Worm (Caenorhabditis elegans): ENCODE results near the gene K02D3.2.

The K02D3.2 gene

DNA sequence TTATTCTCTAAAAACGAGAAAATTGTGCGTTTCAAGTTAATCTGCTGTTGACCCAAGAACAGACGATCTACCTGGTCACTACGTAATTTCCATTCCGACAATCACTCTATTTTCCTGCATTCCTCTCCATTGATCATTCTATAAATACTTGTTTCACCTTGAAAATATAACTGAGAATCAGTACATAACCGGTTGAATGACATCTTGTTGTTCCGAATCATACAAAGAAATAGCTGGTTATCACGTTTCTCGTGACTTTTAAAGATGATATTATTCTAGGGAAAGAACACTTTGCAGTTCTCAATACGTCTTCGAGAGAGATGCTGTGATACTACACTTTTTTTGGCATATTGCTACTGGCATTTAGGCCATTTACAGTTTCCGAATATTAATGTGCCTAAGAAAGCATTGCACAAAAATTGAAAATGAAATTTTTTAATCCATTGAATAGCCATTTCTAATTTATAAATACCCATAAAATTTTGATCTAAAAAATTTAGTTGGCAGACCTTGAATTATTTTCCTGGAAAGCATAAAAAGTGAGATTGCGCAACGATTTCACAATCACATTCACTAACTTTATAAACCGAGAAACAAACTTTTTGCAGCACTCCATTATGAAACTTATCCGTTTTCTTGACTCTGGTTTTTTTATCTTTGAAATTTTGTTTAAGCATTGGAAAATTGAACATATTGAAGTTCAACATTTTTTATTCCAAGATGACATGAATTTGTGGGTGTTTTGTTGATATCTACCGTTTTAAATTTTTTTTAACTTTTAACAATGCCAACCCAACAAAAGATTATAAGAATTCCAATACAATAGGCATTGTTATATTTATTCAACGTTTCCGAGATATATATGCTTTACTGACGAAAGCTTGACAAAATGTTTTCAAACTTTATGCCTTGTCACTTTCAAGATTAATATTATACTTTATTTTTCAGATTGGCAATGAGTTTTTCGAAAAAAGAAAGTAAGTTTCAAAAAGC, 47.9 kb downstream of the K02D3.2 start, which contains the start of gene C04A11.5:
Gene C04A11.5, plus strand, starts transcription at position 943 of the 993 bp plus-strand sequence.
- no peak for TF ChIP-seq tbx-11 (GFP tag; IDR thresholded peaks at IDR 0.05)
- no peak for TF ChIP-seq F13C5.2 (tag; optimal IDR thresholded peaks at IDR 0.05)
- TF ChIP-seq flt-1 (GFP tag; IDR thresholded peaks at IDR 0.05), result no peak
- no peak for TF ChIP-seq ceh-36 (tag; optimal IDR thresholded peaks at IDR 0.05)
- TF ChIP-seq hmg-4 (GFP tag; optimal IDR thresholded peaks at IDR 0.05), result no peak
- no peak for TF ChIP-seq hnd-1 (tag; optimal IDR thresholded peaks at IDR 0.05)
- TF ChIP-seq sea-1 (GFP tag; conservative IDR thresholded peaks at IDR 0.05), result no peak
- TF ChIP-seq ceh-13 (GFP tag; optimal IDR thresholded peaks at IDR 0.05), result no peak
- no peak for TF ChIP-seq B0310.2 (tag; optimal IDR thresholded peaks at IDR 0.05)
- no peak for TF ChIP-seq tbx-37 (GFP tag; conservative IDR thresholded peaks at IDR 0.05)
- TF ChIP-seq aly-1 (tag; optimal IDR thresholded peaks at IDR 0.05), result no peak
- TF ChIP-seq ama-1 (optimal IDR thresholded peaks at IDR 0.05), result no peak
- no peak for TF ChIP-seq pes-1 (GFP tag; IDR thresholded peaks at IDR 0.05)
- no peak for TF ChIP-seq ets-7 (tag; optimal IDR thresholded peaks at IDR 0.05)
- no peak for TF ChIP-seq scrt-1 (GFP tag; IDR thresholded peaks at IDR 0.05)
- no peak for TF ChIP-seq tra-4 (tag; optimal IDR thresholded peaks at IDR 0.05)
- TF ChIP-seq hmbx-1 (tag; optimal IDR thresholded peaks at IDR 0.05), result no peak

DNA sequence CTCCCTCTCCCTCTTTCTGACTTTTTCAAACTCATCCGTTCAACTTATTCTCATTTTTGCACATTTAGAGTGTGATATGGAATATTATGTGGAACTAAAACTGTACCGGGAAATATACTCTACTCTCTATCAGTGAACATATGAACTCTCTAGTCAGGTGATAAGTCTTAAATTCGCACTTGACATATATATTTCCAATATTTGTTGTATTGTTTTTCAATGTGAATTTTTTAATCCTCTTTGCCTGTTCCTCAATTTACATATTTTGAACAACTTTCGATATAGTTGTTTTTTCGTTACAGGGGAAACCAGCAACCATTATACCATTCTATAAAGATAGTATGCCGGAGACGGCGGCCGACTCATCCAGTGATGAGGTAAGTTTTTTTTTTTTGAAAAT, 51.6 kb downstream of the K02D3.2 start, which contains the start of gene C04A11.1:
Gene C04A11.1, plus strand, starts transcription at position 301 of the 400 bp plus-strand sequence.
- TF ChIP-seq hmbx-1 (tag; optimal IDR thresholded peaks at IDR 0.05) (no peak), flt-1 (GFP tag; IDR thresholded peaks at IDR 0.05) (no peak)

Data from whole organism, early embryonic.